Worm (Caenorhabditis elegans) whole organism, young adult: ENCODE measurements around the gene nspg-4.

Source experiments
- B0019.2 ChIP-seq: fragments of 200-800 bp; sonication (Bioruptor generic); conservative IDR thresholded peaks from 2 replicates; pipeline ENCODE4 v1.3.6; 2022; ENCODE audit warnings: missing genetic modification reagents, missing genetic modification characterization, missing compliant biosample characterization
- B0261.1 ChIP-seq: sonication (generic microtip); optimal IDR thresholded peaks from 2 replicates; lab custom pipeline; 2016; ENCODE audit warnings: mild to moderate bottlenecking, missing genetic modification characterization, moderate library complexity, missing compliant biosample characterization
- C06A6.2 ChIP-seq: fragments of 200-800 bp; sonication (Bioruptor generic); conservative IDR thresholded peaks from 2 replicates; pipeline ENCODE4 v1.3.6; 2022; ENCODE audit warnings: missing genetic modification characterization, missing compliant biosample characterization
- F22D6.2 ChIP-seq: sonication (generic microtip); optimal IDR thresholded peaks from 2 replicates; lab custom pipeline; 2016; ENCODE audit warnings: mild to moderate bottlenecking, missing genetic modification characterization, missing compliant biosample characterization
- F39B2.1 ChIP-seq: fragments of 200-800 bp; sonication (Bioruptor generic); IDR thresholded peaks from 2 replicates; pipeline ENCODE4 v1.3.6; 2022; ENCODE audit warnings: missing genetic modification reagents, missing genetic modification characterization, missing compliant biosample characterization
- F55B11.4 ChIP-seq: sonication (generic microtip); optimal IDR thresholded peaks from 2 replicates; lab custom pipeline; 2016; ENCODE audit warnings: missing compliant biosample characterization, missing genetic modification characterization, borderline replicate concordance; ENCODE audit not compliant: insufficient read depth
- K11D2.4 ChIP-seq: fragments of 200-800 bp; sonication (Bioruptor generic); IDR thresholded peaks from 2 replicates; pipeline ENCODE4 v1.3.6; 2022; ENCODE audit warnings: missing genetic modification reagents, missing genetic modification characterization, missing compliant biosample characterization
- Y53G8AR.9 ChIP-seq: fragments of 200-800 bp; sonication (Bioruptor generic); conservative IDR thresholded peaks from 2 replicates; pipeline ENCODE4 v1.3.6; 2022; ENCODE audit warnings: missing genetic modification reagents, missing genetic modification characterization, missing compliant biosample characterization
- Y67H2A.10 ChIP-seq: fragments of 200-800 bp; sonication (Bioruptor generic); conservative IDR thresholded peaks from 2 replicates; pipeline ENCODE4 v1.3.6; 2022; ENCODE audit warnings: missing genetic modification reagents, missing genetic modification characterization, missing compliant biosample characterization
- Y79H2A.3 ChIP-seq: fragments of 200-800 bp; sonication (Bioruptor generic); conservative IDR thresholded peaks from 2 replicates; pipeline ENCODE4 v1.3.6; 2022; ENCODE audit warnings: missing genetic modification reagents, missing genetic modification characterization, missing compliant biosample characterization
- ZK185.1 ChIP-seq: sonication (generic microtip); optimal IDR thresholded peaks from 2 replicates; lab custom pipeline; 2016; ENCODE audit warnings: mild to moderate bottlenecking, missing genetic modification characterization, missing compliant biosample characterization; ENCODE audit not compliant: poor library complexity, severe bottlenecking
- akir-1 ChIP-seq: fragments of 200-800 bp; sonication (Bioruptor generic); optimal IDR thresholded peaks from 2 replicates; lab custom pipeline; 2018; ENCODE audit warnings: mild to moderate bottlenecking, missing genetic modification characterization, moderate library complexity, missing compliant biosample characterization
- aptf-2 ChIP-seq: fragments of 200-800 bp; sonication (Bioruptor generic); conservative IDR thresholded peaks from 2 replicates; pipeline ENCODE4 v1.3.6; 2022; ENCODE audit warnings: missing genetic modification reagents, missing genetic modification characterization, missing compliant biosample characterization
- aptf-3 ChIP-seq: fragments of 200-800 bp; sonication (Bioruptor generic); IDR thresholded peaks from 2 replicates; pipeline ENCODE4 v1.3.6; 2022; ENCODE audit warnings: missing genetic modification characterization, missing compliant biosample characterization
- athp-1 ChIP-seq: sonication (generic microtip); optimal IDR thresholded peaks from 2 replicates; lab custom pipeline; 2017; ENCODE audit warnings: mild to moderate bottlenecking, missing genetic modification characterization, missing compliant biosample characterization
- cebp-1 ChIP-seq, 2 experiments: fragments of 200-800 bp in 1 of 2; sonication (Bioruptor generic) in 1 of 2; sonication (generic microtip) in 1 of 2; IDR thresholded peaks in 1 of 2; optimal IDR thresholded peaks in 1 of 2; 2 replicates each; pipeline versions ENCODE4 v1.3.6 to Lab custom; 2017 to 2022; ENCODE audit warnings: missing compliant biosample characterization in 2 of 2, missing genetic modification characterization in 2 of 2, mild to moderate bottlenecking in 1 of 2, missing genetic modification reagents in 1 of 2, moderate library complexity in 1 of 2
- ceh-79 ChIP-seq: sonication (generic microtip); optimal IDR thresholded peaks from 2 replicates; lab custom pipeline; 2017; ENCODE audit warnings: mild to moderate bottlenecking, missing genetic modification characterization, missing compliant biosample characterization
- chd-7 ChIP-seq: sonication (generic microtip); optimal IDR thresholded peaks from 2 replicates; lab custom pipeline; 2016; ENCODE audit warnings: mild to moderate bottlenecking, missing genetic modification characterization, moderate library complexity, missing compliant biosample characterization
- die-1 ChIP-seq: sonication (generic microtip); optimal IDR thresholded peaks from 2 replicates; lab custom pipeline; 2016; ENCODE audit warnings: missing genotype, mild to moderate bottlenecking, missing genetic modification characterization, missing compliant biosample characterization
- dpff-1 ChIP-seq: sonication (generic microtip); optimal IDR thresholded peaks from 2 replicates; lab custom pipeline; 2017; ENCODE audit warnings: mild to moderate bottlenecking, missing genetic modification characterization, missing compliant biosample characterization
- efl-1 ChIP-seq: fragments of 150-350 bp; optimal IDR thresholded peaks from 2 replicates; lab custom pipeline; 2014; ENCODE audit warnings: missing biosample characterization, missing genetic modification reagents, missing genetic modification characterization
- egl-18 ChIP-seq: fragments of 200-800 bp; sonication (Bioruptor generic); IDR thresholded peaks from 2 replicates; pipeline ENCODE4 v1.3.6; 2022; ENCODE audit warnings: missing genetic modification reagents, missing genetic modification characterization, missing compliant biosample characterization
- egrh-3 ChIP-seq: fragments of 200-800 bp; sonication (Bioruptor generic); IDR thresholded peaks from 2 replicates; pipeline ENCODE4 v1.3.6; 2022; ENCODE audit warnings: missing genetic modification reagents, missing genetic modification characterization, missing compliant biosample characterization
- gei-17 ChIP-seq: fragments of 200-800 bp; sonication (Bioruptor generic); optimal IDR thresholded peaks from 2 replicates; lab custom pipeline; 2018; ENCODE audit warnings: mild to moderate bottlenecking, missing genetic modification characterization, missing compliant biosample characterization
- him-1 ChIP-seq: sonication (generic microtip); optimal IDR thresholded peaks from 2 replicates; lab custom pipeline; 2016; ENCODE audit warnings: missing genotype, missing genetic modification reagents, missing genetic modification characterization, missing compliant biosample characterization
- lag-1 ChIP-seq: fragments of 200-800 bp; sonication (Bioruptor generic); IDR thresholded peaks from 2 replicates; pipeline ENCODE4 v1.3.6; 2022; ENCODE audit warnings: missing genetic modification reagents, missing genetic modification characterization, missing compliant biosample characterization
- let-607 ChIP-seq, 2 experiments: fragments of 200-800 bp in 1 of 2; sonication (Bioruptor generic) in 1 of 2; sonication (generic microtip) in 1 of 2; optimal IDR thresholded peaks; 2 replicates each; lab custom pipeline; 2016 to 2018; ENCODE audit warnings: mild to moderate bottlenecking in 2 of 2, missing compliant biosample characterization in 2 of 2, missing genetic modification characterization in 2 of 2, moderate library complexity in 2 of 2, missing genotype in 1 of 2
- lin-26 ChIP-seq: fragments of 200-800 bp; sonication (Bioruptor generic); IDR thresholded peaks from 2 replicates; pipeline ENCODE4 v1.3.6; 2022; ENCODE audit warnings: missing genetic modification reagents, missing genetic modification characterization, missing compliant biosample characterization
- lir-1 ChIP-seq: fragments of 200-800 bp; sonication (Bioruptor generic); conservative IDR thresholded peaks from 2 replicates; pipeline ENCODE4 v1.3.6; 2022; ENCODE audit warnings: missing genetic modification reagents, missing genetic modification characterization, missing compliant biosample characterization
- nfya-1 ChIP-seq: sonication (generic microtip); optimal IDR thresholded peaks from 2 replicates; lab custom pipeline; 2017; ENCODE audit warnings: antibody characterized with exemption, missing compliant biosample characterization, missing genetic modification characterization, borderline replicate concordance; ENCODE audit not compliant: insufficient read depth
- nfyb-1 ChIP-seq: fragments of 200-800 bp; sonication (Bioruptor generic); IDR thresholded peaks from 2 replicates; pipeline ENCODE4 v1.3.6; 2022; ENCODE audit warnings: missing genetic modification reagents, missing genetic modification characterization, missing compliant biosample characterization
- nhr-27 ChIP-seq: fragments of 200-800 bp; sonication (Bioruptor generic); optimal IDR thresholded peaks from 2 replicates; lab custom pipeline; 2018; ENCODE audit warnings: mild to moderate bottlenecking, missing genetic modification characterization, moderate library complexity, missing compliant biosample characterization
- nhr-80 ChIP-seq: sonication (generic microtip); optimal IDR thresholded peaks from 2 replicates; lab custom pipeline; 2016; ENCODE audit warnings: missing genetic modification characterization, missing compliant biosample characterization
- pbrm-1 ChIP-seq: fragments of 200-800 bp; sonication (Bioruptor generic); IDR thresholded peaks from 2 replicates; pipeline ENCODE4 v1.3.6; 2022; ENCODE audit warnings: missing genetic modification reagents, missing genetic modification characterization, missing compliant biosample characterization
- repo-1 ChIP-seq: sonication (generic microtip); optimal IDR thresholded peaks from 2 replicates; lab custom pipeline; 2017; ENCODE audit warnings: mild to moderate bottlenecking, missing genetic modification characterization, missing compliant biosample characterization
- sea-2 ChIP-seq: fragments of 200-800 bp; sonication (Bioruptor generic); IDR thresholded peaks from 2 replicates; pipeline ENCODE4 v1.3.6; 2022; ENCODE audit warnings: missing genetic modification characterization, missing compliant biosample characterization
- snpc-4 ChIP-seq, 5 experiments: fragments of 150-350 bp in 1 of 5; sonication (generic microtip) in 4 of 5; optimal IDR thresholded peaks; 2 replicates each; lab custom pipeline; 2014 to 2018; ENCODE audit warnings: missing genetic modification characterization in 5 of 5, missing biosample characterization in 3 of 5, antibody characterized with exemption in 2 of 5, mild to moderate bottlenecking in 2 of 5, missing compliant biosample characterization in 2 of 5, missing genotype in 2 of 5, moderate library complexity in 2 of 5, missing genetic modification reagents in 1 of 5
- tbx-9 ChIP-seq: sonication (generic microtip); optimal IDR thresholded peaks from 2 replicates; lab custom pipeline; 2016; ENCODE audit warnings: borderline replicate concordance, missing genetic modification characterization, inconsistent platforms, missing compliant biosample characterization
- tlf-1 ChIP-seq: fragments of 200-800 bp; sonication (Bioruptor generic); optimal IDR thresholded peaks from 2 replicates; lab custom pipeline; 2018; ENCODE audit warnings: mild to moderate bottlenecking, missing genetic modification characterization, missing compliant biosample characterization
- unc-130 ChIP-seq: sonication (generic microtip); optimal IDR thresholded peaks from 2 replicates; lab custom pipeline; 2016; ENCODE audit warnings: missing genetic modification reagents, missing genetic modification characterization, missing compliant biosample characterization
- zfh-2 ChIP-seq: fragments of 200-800 bp; sonication (Bioruptor generic); conservative IDR thresholded peaks from 2 replicates; pipeline ENCODE4 v1.3.6; 2022; ENCODE audit warnings: missing genetic modification reagents, missing genetic modification characterization, missing compliant biosample characterization
- ztf-18 ChIP-seq: sonication (generic microtip); optimal IDR thresholded peaks from 2 replicates; lab custom pipeline; 2016; ENCODE audit warnings: missing genotype, mild to moderate bottlenecking, missing genetic modification characterization, missing compliant biosample characterization
- ztf-22 ChIP-seq: fragments of 200-800 bp; sonication (Bioruptor generic); optimal IDR thresholded peaks from 2 replicates; lab custom pipeline; 2018; ENCODE audit warnings: mild to moderate bottlenecking, missing genetic modification characterization, moderate library complexity, missing compliant biosample characterization
- ztf-25 ChIP-seq: fragments of 200-800 bp; sonication (Bioruptor generic); IDR thresholded peaks from 2 replicates; pipeline ENCODE4 v1.3.6; 2022; ENCODE audit warnings: missing genetic modification reagents, missing genetic modification characterization, missing compliant biosample characterization
- ztf-26 ChIP-seq: sonication (generic microtip); optimal IDR thresholded peaks from 2 replicates; lab custom pipeline; 2017; ENCODE audit warnings: missing genetic modification characterization, missing compliant biosample characterization
- ztf-28 ChIP-seq: fragments of 200-800 bp; sonication (Bioruptor generic); IDR thresholded peaks from 2 replicates; pipeline ENCODE4 v1.3.6; 2022; ENCODE audit warnings: missing genetic modification reagents, missing genetic modification characterization, missing compliant biosample characterization
- ztf-6 ChIP-seq: fragments of 200-800 bp; sonication (Bioruptor generic); IDR thresholded peaks from 2 replicates; pipeline ENCODE4 v1.3.6; 2022; ENCODE audit warnings: missing genetic modification reagents, missing genetic modification characterization, missing compliant biosample characterization

nspg-4 gene

DNA sequence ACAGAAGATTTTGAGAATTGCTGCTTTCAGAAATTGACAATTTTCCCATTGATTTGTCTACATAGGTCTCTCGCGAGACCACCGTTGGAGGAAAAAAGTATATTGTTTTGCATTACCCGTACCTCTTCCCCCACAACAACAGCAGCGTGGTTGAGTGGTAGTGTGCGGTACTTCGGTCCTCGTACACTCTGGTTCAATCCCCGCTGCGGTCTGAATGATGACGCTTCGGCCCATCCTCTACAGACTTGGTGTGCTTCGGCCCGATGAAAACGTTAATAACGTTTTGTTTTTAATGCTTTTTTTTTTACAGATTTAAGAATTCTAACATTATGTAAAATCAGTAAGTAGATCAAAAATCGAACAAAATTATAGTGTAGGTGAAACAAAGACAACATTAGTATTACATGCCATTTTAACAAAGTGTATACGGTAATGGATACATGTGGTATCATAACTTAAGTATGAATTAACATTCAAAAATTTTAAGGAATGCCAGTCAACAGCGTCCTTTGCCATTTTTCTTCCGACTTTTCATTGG, 2.2 kb downstream of the nspg-4 start, which contains the start of gene ZK816.3 (continued):
- TF ChIP-seq ztf-18 (tag; lab: Kevin White, UChicago) (peak; percentile 50), pbrm-1 (peak; percentile 55; the same call in 1 of the 2 replicates), die-1 (tag; lab: Kevin White, UChicago) (peak; percentile 55), ztf-28 (GFP tag; lab: Robert Waterston, UW) (no peak), egrh-3 (GFP tag; lab: Robert Waterston, UW) (0 out of 2 replicates have a peak, but pooled peaks have one; percentile 7), snpc-4 (GFP tag; optimal IDR thresholded peaks at IDR 0.05; lab: Kevin White, UChicago) (peak; percentile 57), snpc-4 (tag; optimal IDR thresholded peaks at IDR 0.05; lab: Kevin White, UChicago) (peak in 2 of 4 experiments; percentile 25 to 65), aptf-3 (GFP tag; lab: Robert Waterston, UW) (no peak), chd-7 (tag; lab: Kevin White, UChicago) (no peak), egl-18 (GFP tag; lab: Robert Waterston, UW) (no peak), repo-1 (tag; lab: Kevin White, UChicago) (no peak), dpff-1 (tag; lab: Kevin White, UChicago) (no peak), gei-17 (GFP tag; lab: Kevin White, UChicago) (no peak), nfya-1 (no peak), akir-1 (peak; percentile 45), ceh-79 (tag; lab: Kevin White, UChicago) (no peak), nhr-27 (tag; lab: Kevin White, UChicago) (no peak), F22D6.2 (no peak), him-1 (peak; percentile 78), F55B11.4 (tag; lab: Kevin White, UChicago) (no peak), ZK185.1 (tag; lab: Kevin White, UChicago) (peak; percentile 50), ztf-25 (GFP tag; lab: Robert Waterston, UW) (peak; percentile 61; the same call in 1 of the 2 replicates), efl-1 (GFP tag; lab: Kevin White, UChicago) (no peak), tlf-1 (GFP tag; lab: Kevin White, UChicago) (no peak), ztf-22 (GFP tag; lab: Kevin White, UChicago) (no peak), B0261.1 (tag; lab: Kevin White, UChicago) (peak; percentile 64), let-607 (tag; optimal IDR thresholded peaks at IDR 0.05; lab: Kevin White, UChicago) (no peak), ztf-6 (no peak), C06A6.2 (no peak), athp-1 (tag; lab: Kevin White, UChicago) (no peak), aptf-2 (GFP tag; lab: Robert Waterston, UW) (no peak), tbx-9 (no peak), F39B2.1 (GFP tag; lab: Robert Waterston, UW) (no peak), K11D2.4 (GFP tag; lab: Robert Waterston, UW) (no peak), nfyb-1 (GFP tag; lab: Robert Waterston, UW) (no peak), cebp-1 (GFP tag; IDR thresholded peaks at IDR 0.05; lab: Robert Waterston, UW) (no peak), cebp-1 (tag; optimal IDR thresholded peaks at IDR 0.05; lab: Kevin White, UChicago) (peak; percentile 30), lir-1 (no peak), B0019.2 (no peak), ztf-26 (tag; lab: Kevin White, UChicago) (peak; percentile 14), lin-26 (GFP tag; lab: Robert Waterston, UW) (peak; percentile 83), zfh-2 (no peak), nhr-80 (tag; lab: Kevin White, UChicago) (peak; percentile 7), sea-2 (no peak), Y53G8AR.9 (GFP tag; lab: Robert Waterston, UW) (0 out of 2 replicates have a peak, but pooled peaks have one; percentile 27), unc-130 (GFP tag; lab: Kevin White, UChicago) (no peak), lag-1 (GFP tag; lab: Robert Waterston, UW) (no peak), Y79H2A.3 (no peak), Y67H2A.10 (GFP tag; lab: Robert Waterston, UW) (no peak)
